Worm (Caenorhabditis elegans) whole organism, young adult: ENCODE results near the gene M163.8.

Source experiments
- F22D6.2 ChIP-seq: sonication (generic microtip); optimal IDR thresholded peaks from 2 replicates; lab custom pipeline; 2016; ENCODE audit warnings: mild to moderate bottlenecking, missing genetic modification characterization, missing compliant biosample characterization
- T07F8.4 ChIP-seq: sonication (generic microtip); optimal IDR thresholded peaks from 2 replicates; lab custom pipeline; 2016; ENCODE audit warnings: mild to moderate bottlenecking, missing genetic modification characterization, moderate library complexity, missing compliant biosample characterization
- ets-4 ChIP-seq: fragments of 200-800 bp; sonication (Bioruptor generic); optimal IDR thresholded peaks from 2 replicates; lab custom pipeline; 2018; ENCODE audit warnings: mild to moderate bottlenecking, missing genetic modification characterization, missing compliant biosample characterization
- nfya-1 ChIP-seq: sonication (generic microtip); optimal IDR thresholded peaks from 2 replicates; lab custom pipeline; 2017; ENCODE audit warnings: antibody characterized with exemption, missing compliant biosample characterization, missing genetic modification characterization, borderline replicate concordance; ENCODE audit not compliant: insufficient read depth
- sea-2 ChIP-seq: fragments of 200-800 bp; sonication (Bioruptor generic); IDR thresholded peaks from 2 replicates; pipeline ENCODE4 v1.3.6; 2022; ENCODE audit warnings: missing genetic modification characterization, missing compliant biosample characterization
- snpc-4 ChIP-seq, 5 experiments: fragments of 150-350 bp in 1 of 5; sonication (generic microtip) in 4 of 5; optimal IDR thresholded peaks; 2 replicates each; lab custom pipeline; 2014 to 2018; ENCODE audit warnings: missing genetic modification characterization in 5 of 5, missing biosample characterization in 3 of 5, antibody characterized with exemption in 2 of 5, mild to moderate bottlenecking in 2 of 5, missing compliant biosample characterization in 2 of 5, missing genotype in 2 of 5, moderate library complexity in 2 of 5, missing genetic modification reagents in 1 of 5
- ztf-18 ChIP-seq: sonication (generic microtip); optimal IDR thresholded peaks from 2 replicates; lab custom pipeline; 2016; ENCODE audit warnings: missing genotype, mild to moderate bottlenecking, missing genetic modification characterization, missing compliant biosample characterization
- ztf-26 ChIP-seq: sonication (generic microtip); optimal IDR thresholded peaks from 2 replicates; lab custom pipeline; 2017; ENCODE audit warnings: missing genetic modification characterization, missing compliant biosample characterization

ce11 chrX:14502116-14502587 lies 17.2 kb downstream of the M163.8 start:
- TF ChIP-seq snpc-4 (GFP tag; optimal IDR thresholded peaks at IDR 0.05; lab: Kevin White, UChicago) (no peak), snpc-4 (tag; optimal IDR thresholded peaks at IDR 0.05; lab: Kevin White, UChicago) (peak in 2 of 4 experiments; percentile 1 to 40), ets-4 (no peak), F22D6.2 (tag; lab: Kevin White, UChicago) (peak; percentile 44), ztf-26 (peak; percentile 88), sea-2 (GFP tag; lab: Robert Waterston, UW) (no peak), T07F8.4 (tag; lab: Kevin White, UChicago) (no peak), ztf-18 (tag; lab: Kevin White, UChicago) (peak; percentile 18), nfya-1 (tag; lab: Kevin White, UChicago) (no peak)
